Fruit fly (Drosophila melanogaster) whole organism, embryonic: ENCODE results near the gene CG6051.
A peak's percentile ranks its signal among the peaks of the same experiment; 100 is the strongest.

Experiments used
- ATbp ChIP-seq: fragments of 200-800 bp; sonication (Bioruptor generic); optimal IDR thresholded peaks from 2 replicates; lab custom pipeline; 2017; ENCODE audit warnings: missing biosample characterization, mild to moderate bottlenecking, missing genetic modification characterization, missing genetic modification reagents
- Adf1 ChIP-seq: fragments of 200-800 bp; sonication (Bioruptor generic); IDR thresholded peaks from 2 replicates; pipeline ENCODE4 v1.3.6; 2022; ENCODE audit warnings: missing biosample characterization, missing genetic modification characterization
- Bgb ChIP-seq: fragments of 200-800 bp; sonication (Bioruptor generic); IDR thresholded peaks from 2 replicates; pipeline ENCODE4 v1.3.6; 2022; ENCODE audit warnings: missing biosample characterization, missing genetic modification characterization; ENCODE audit not compliant: partially characterized antibody
- Blimp-1 ChIP-seq: fragments of 200-800 bp; sonication (Bioruptor generic); optimal IDR thresholded peaks from 3 replicates; lab custom pipeline; 2018; ENCODE audit warnings: missing biosample characterization, missing genetic modification characterization, mild to moderate bottlenecking, moderate library complexity, missing genetic modification reagents
- C15 ChIP-seq: fragments of 200-800 bp; sonication (Bioruptor generic); IDR thresholded peaks from 3 replicates; pipeline ENCODE4 v1.3.6; 2022; ENCODE audit warnings: missing biosample characterization, missing genetic modification characterization
- CG10274 ChIP-seq: fragments of 200-800 bp; sonication (Bioruptor generic); optimal IDR thresholded peaks from 3 replicates; lab custom pipeline; 2017; ENCODE audit warnings: missing biosample characterization, mild to moderate bottlenecking, missing genetic modification characterization
- CG12071 ChIP-seq: fragments of 200-800 bp; sonication (Bioruptor generic); optimal IDR thresholded peaks from 3 replicates; lab custom pipeline; 2018; ENCODE audit warnings: missing biosample characterization, mild to moderate bottlenecking, missing genetic modification characterization
- CG12219 ChIP-seq: fragments of 200-800 bp; sonication (Bioruptor generic); optimal IDR thresholded peaks from 3 replicates; lab custom pipeline; 2018; ENCODE audit warnings: missing biosample characterization, mild to moderate bottlenecking, missing genetic modification characterization
- CG12744 ChIP-seq: fragments of 200-800 bp; sonication (Bioruptor generic); optimal IDR thresholded peaks from 2 replicates; lab custom pipeline; 2016; ENCODE audit warnings: missing biosample characterization, missing genetic modification characterization
- CG13123 ChIP-seq: fragments of 200-800 bp; sonication (Bioruptor generic); optimal IDR thresholded peaks from 2 replicates; lab custom pipeline; 2016; ENCODE audit warnings: missing biosample characterization, missing genetic modification characterization
- CG13775 ChIP-seq: fragments of 200-800 bp; sonication (Bioruptor generic); optimal IDR thresholded peaks from 3 replicates; lab custom pipeline; 2017; ENCODE audit warnings: missing biosample characterization, mild to moderate bottlenecking, missing genetic modification characterization
- CG14667 ChIP-seq: fragments of 200-800 bp; sonication (Bioruptor generic); IDR thresholded peaks from 2 replicates; pipeline ENCODE4 v1.3.6; 2022; ENCODE audit warnings: missing biosample characterization, missing genetic modification characterization
- CG1529 ChIP-seq: fragments of 200-800 bp; sonication (Bioruptor generic); optimal IDR thresholded peaks from 3 replicates; lab custom pipeline; 2018; ENCODE audit warnings: missing biosample characterization, missing genetic modification characterization
- CG15479 ChIP-seq: fragments of 200-800 bp; sonication (Bioruptor generic); optimal IDR thresholded peaks from 3 replicates; lab custom pipeline; 2019; ENCODE audit warnings: missing biosample characterization, mild to moderate bottlenecking, missing genetic modification characterization, moderate library complexity
- CG2199 ChIP-seq: fragments of 200-800 bp; sonication (Bioruptor generic); IDR thresholded peaks from 3 replicates; pipeline ENCODE4 v1.3.6; 2022; ENCODE audit warnings: missing biosample characterization, missing genetic modification characterization
- CG2875 ChIP-seq: fragments of 200-800 bp; sonication (Bioruptor generic); optimal IDR thresholded peaks from 2 replicates; lab custom pipeline; 2017; ENCODE audit warnings: missing biosample characterization, mild to moderate bottlenecking, missing genetic modification characterization, missing genetic modification reagents
- CG30020 ChIP-seq: fragments of 200-800 bp; optimal IDR thresholded peaks from 2 replicates; lab custom pipeline; 2019; ENCODE audit warnings: missing biosample characterization, mild to moderate bottlenecking, missing genetic modification characterization, moderate library complexity
- CG4707 ChIP-seq: fragments of 200-800 bp; sonication (Bioruptor generic); optimal IDR thresholded peaks from 2 replicates; lab custom pipeline; 2018; ENCODE audit warnings: missing biosample characterization, mild to moderate bottlenecking, missing genetic modification characterization, moderate library complexity
- CG6654 ChIP-seq: fragments of 200-800 bp; sonication (Bioruptor generic); optimal IDR thresholded peaks from 2 replicates; lab custom pipeline; 2017; ENCODE audit warnings: missing biosample characterization, mild to moderate bottlenecking, missing genetic modification characterization
- CG6791 ChIP-seq: fragments of 200-800 bp; sonication (Bioruptor generic); IDR thresholded peaks from 3 replicates; pipeline ENCODE4 v1.3.6; 2022; ENCODE audit warnings: missing biosample characterization, missing genetic modification characterization; ENCODE audit not compliant: partially characterized antibody
- CG7357 ChIP-seq: fragments of 200-800 bp; sonication (Bioruptor generic); IDR thresholded peaks from 3 replicates; pipeline ENCODE4 v1.3.6; 2022; ENCODE audit warnings: missing biosample characterization, missing genetic modification characterization
- CG7556 ChIP-seq: fragments of 200-800 bp; sonication (Bioruptor generic); optimal IDR thresholded peaks from 2 replicates; lab custom pipeline; 2017; ENCODE audit warnings: missing biosample characterization, mild to moderate bottlenecking, missing genetic modification characterization
- CTCF ChIP-seq: fragments of 200-800 bp; sonication (Bioruptor generic); optimal IDR thresholded peaks from 2 replicates; lab custom pipeline; 2017; ENCODE audit warnings: missing biosample characterization, mild to moderate bottlenecking, missing genetic modification characterization, moderate library complexity
- Dfd ChIP-seq, 2 experiments: fragments of >200 bp; optimal IDR thresholded peaks; 2 replicates each; lab custom pipeline; 2017; ENCODE audit warnings: missing biosample characterization in 2 of 2, missing genetic modification characterization in 2 of 2
- Doc3 ChIP-seq: fragments of 200-800 bp; sonication (Bioruptor generic); IDR thresholded peaks from 3 replicates; pipeline ENCODE4 v1.3.6; 2022; ENCODE audit warnings: missing biosample characterization, missing genetic modification characterization; ENCODE audit not compliant: partially characterized antibody
- Drgx ChIP-seq: fragments of 200-800 bp; sonication (Bioruptor generic); IDR thresholded peaks from 2 replicates; pipeline ENCODE4 v1.3.6; 2022; ENCODE audit warnings: missing biosample characterization, missing genetic modification characterization
- E2f1 ChIP-seq: fragments of 200-800 bp; sonication (Bioruptor generic); IDR thresholded peaks from 2 replicates; pipeline ENCODE4 v1.3.6; 2022; ENCODE audit warnings: missing biosample characterization, missing genetic modification characterization
- Fer2 ChIP-seq: fragments of 200-800 bp; sonication (Bioruptor generic); optimal IDR thresholded peaks from 2 replicates; lab custom pipeline; 2018; ENCODE audit warnings: missing biosample characterization, mild to moderate bottlenecking, missing genetic modification characterization, moderate library complexity
- Fer3 ChIP-seq: fragments of 200-800 bp; sonication (Bioruptor generic); optimal IDR thresholded peaks from 2 replicates; lab custom pipeline; 2018; ENCODE audit warnings: missing biosample characterization, mild to moderate bottlenecking, missing genetic modification characterization, moderate library complexity
- Hr51 ChIP-seq, 2 experiments: fragments of 200-800 bp; sonication (Bioruptor generic); optimal IDR thresholded peaks; 2 replicates in 1 of 2; 3 replicates in 1 of 2; lab custom pipeline; 2016 to 2018; ENCODE audit warnings: missing biosample characterization in 2 of 2, missing genetic modification characterization in 2 of 2, mild to moderate bottlenecking in 1 of 2, moderate library complexity in 1 of 2
- Lim3 ChIP-seq: fragments of 200-800 bp; sonication (Bioruptor generic); IDR thresholded peaks from 2 replicates; pipeline ENCODE4 v1.3.6; 2022; ENCODE audit warnings: missing biosample characterization, missing genetic modification characterization
- Mad ChIP-seq: fragments of 200-800 bp; sonication (Bioruptor generic); optimal IDR thresholded peaks from 2 replicates; lab custom pipeline; 2016; ENCODE audit warnings: missing biosample characterization, missing genetic modification characterization
- Med ChIP-seq: fragments of 200-800 bp; sonication (Bioruptor generic); peaks from one replicate; lab custom pipeline; 2016; ENCODE audit warnings: missing biosample characterization, missing genetic modification characterization, mild to moderate bottlenecking, inconsistent platforms, moderate library complexity
- chinmo ChIP-seq: fragments of 200-800 bp; sonication (Bioruptor generic); IDR thresholded peaks from 4 replicates; pipeline ENCODE4 v1.3.6; 2022; ENCODE audit warnings: missing biosample characterization, missing genetic modification characterization; ENCODE audit not compliant: partially characterized antibody
- crp ChIP-seq, 2 experiments: fragments of 200-800 bp; sonication (Bioruptor generic); optimal IDR thresholded peaks; 2 replicates in 1 of 2; 3 replicates in 1 of 2; lab custom pipeline; 2017; ENCODE audit warnings: missing biosample characterization in 2 of 2, missing genetic modification characterization in 2 of 2, mild to moderate bottlenecking in 1 of 2, moderate library complexity in 1 of 2
- dan ChIP-seq: fragments of 200-800 bp; sonication (Bioruptor generic); IDR thresholded peaks from 2 replicates; pipeline ENCODE4 v1.3.6; 2022; ENCODE audit warnings: missing biosample characterization, missing genetic modification characterization
- dati ChIP-seq: fragments of 200-800 bp; sonication (Bioruptor generic); IDR thresholded peaks from 2 replicates; pipeline ENCODE4 v1.3.6; 2022; ENCODE audit warnings: missing biosample characterization, missing genetic modification characterization
- dm ChIP-seq: fragments of 200-800 bp; sonication (Bioruptor generic); optimal IDR thresholded peaks from 3 replicates; lab custom pipeline; 2016; ENCODE audit warnings: missing biosample characterization, missing genetic modification characterization
- ems ChIP-seq: fragments of 200-800 bp; sonication (Bioruptor generic); optimal IDR thresholded peaks from 3 replicates; lab custom pipeline; 2016; ENCODE audit warnings: missing biosample characterization, missing genetic modification characterization
- gem ChIP-seq: fragments of 200-800 bp; sonication (Bioruptor generic); optimal IDR thresholded peaks from 2 replicates; lab custom pipeline; 2019; ENCODE audit warnings: missing biosample characterization, mild to moderate bottlenecking, missing genetic modification characterization, moderate library complexity
- lbe ChIP-seq: fragments of 200-800 bp; sonication (Bioruptor generic); optimal IDR thresholded peaks from 2 replicates; lab custom pipeline; 2016; ENCODE audit warnings: missing biosample characterization, mild to moderate bottlenecking, missing genetic modification characterization
- nom ChIP-seq: fragments of 200-800 bp; sonication (Bioruptor generic); optimal IDR thresholded peaks from 2 replicates; lab custom pipeline; 2017; ENCODE audit warnings: missing biosample characterization, missing genetic modification characterization, mild to moderate bottlenecking, moderate library complexity, missing genetic modification reagents
- phol ChIP-seq: fragments of 200-800 bp; sonication (Bioruptor generic); optimal IDR thresholded peaks from 3 replicates; lab custom pipeline; 2018; ENCODE audit warnings: missing biosample characterization, mild to moderate bottlenecking, missing genetic modification characterization, moderate library complexity
- ro ChIP-seq: fragments of 200-800 bp; sonication (Bioruptor generic); IDR thresholded peaks from 2 replicates; pipeline ENCODE4 v1.3.6; 2022; ENCODE audit warnings: missing biosample characterization, missing genetic modification characterization
- sens ChIP-seq: fragments of 200-800 bp; sonication (Bioruptor generic); peaks from one replicate; lab custom pipeline; 2016; ENCODE audit warnings: missing biosample characterization, missing genetic modification characterization
- trh ChIP-seq: fragments of 200-800 bp; sonication (Bioruptor generic); optimal IDR thresholded peaks from 2 replicates; lab custom pipeline; 2016; ENCODE audit warnings: missing biosample characterization, missing genetic modification characterization

Gene CG6051

dm6 chr3R:27087549-27087948 lies 63.3 kb downstream of the CG6051 start, which contains the start of gene Cpr97Ea:
TSS of gene Cpr97Ea (minus strand) at chr3R:27087778.
- TF ChIP-seq Lim3 (GFP tag; lab: Robert Waterston, UW): no peak
- no peak for TF ChIP-seq CG6654 (GFP tag; lab: Kevin White, UChicago)
- TF ChIP-seq CG7357 (GFP tag; lab: Robert Waterston, UW): no peak
- no peak for TF ChIP-seq Drgx
- TF ChIP-seq ems: no peak
- no peak for TF ChIP-seq dm (GFP tag; lab: Kevin White, UChicago)
- TF ChIP-seq Med: no peak
- no peak for TF ChIP-seq C15 (GFP tag; lab: Robert Waterston, UW)
- TF ChIP-seq CG13775 (GFP tag; lab: Kevin White, UChicago): no peak
- TF ChIP-seq ATbp (GFP tag; lab: Kevin White, UChicago): no peak
- TF ChIP-seq gem (tag; lab: Kevin White, UChicago): no peak
- TF ChIP-seq Doc3 (GFP tag; lab: Robert Waterston, UW): no peak
- TF ChIP-seq CG12071 (GFP tag; lab: Kevin White, UChicago): no peak

- TF ChIP-seq Drgx: peak; percentile 32; the same call in 1 of the 2 replicates
- no peak for TF ChIP-seq CG15479
- peak; percentile 40 for TF ChIP-seq nom (GFP tag; lab: Kevin White, UChicago)
- TF ChIP-seq Lim3 (GFP tag; lab: Robert Waterston, UW): no peak
- no peak for TF ChIP-seq Adf1 (GFP tag; lab: Robert Waterston, UW)
- no peak for TF ChIP-seq Dfd (GFP tag; optimal IDR thresholded peaks at IDR 0.05; lab: Kevin White, UChicago)
Observed at dm6 chr3R:27084528-27085052, 66.3 kb downstream of the CG6051 start.

DNA sequence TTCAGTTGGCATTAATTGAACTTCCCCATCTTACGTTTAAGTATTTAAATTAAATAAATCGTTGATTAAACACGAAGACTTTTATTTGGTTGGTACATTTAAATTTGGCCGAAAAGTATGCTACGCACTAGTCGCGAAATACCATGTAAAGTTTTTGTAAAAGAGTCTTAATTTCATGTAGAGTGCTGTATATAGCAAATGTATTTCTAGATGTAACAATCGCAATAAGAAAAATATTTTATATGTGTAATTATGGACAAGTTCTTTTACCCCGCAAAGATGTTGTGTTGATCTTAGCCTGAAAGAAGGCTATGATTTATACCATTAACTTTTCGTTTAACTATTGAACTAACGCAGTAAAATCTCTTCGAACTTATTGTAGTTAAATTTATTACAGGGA lies 68.1 kb downstream of the CG6051 start:
- TF ChIP-seq sens (peak; percentile 50), Bgb (GFP tag; lab: Robert Waterston, UW) (peak; percentile 62), Hr51 (GFP tag; optimal IDR thresholded peaks at IDR 0.05; lab: Kevin White, UChicago) (no peak), CTCF (GFP tag; lab: Kevin White, UChicago) (peak; percentile 80), CG6791 (peak; percentile 58; the same call in 2 of the 3 replicates), CG2199 (GFP tag; lab: Robert Waterston, UW) (0 out of 3 replicates have a peak, but pooled peaks have one; percentile 35), chinmo (GFP tag; lab: Robert Waterston, UW) (0 out of 4 replicates have a peak, but pooled peaks have one; percentile 34), lbe (GFP tag; lab: Kevin White, UChicago) (no peak)

dm6 chr3R:27076618-27077017 lies 74.3 kb downstream of the CG6051 start:
- no peak for TF ChIP-seq CG1529
- TF ChIP-seq CTCF (GFP tag; lab: Kevin White, UChicago): no peak
- no peak for TF ChIP-seq Mad (GFP tag; lab: Kevin White, UChicago)
- TF ChIP-seq CG7556 (GFP tag; lab: Kevin White, UChicago): no peak
- TF ChIP-seq CG2875 (GFP tag; lab: Kevin White, UChicago): no peak
- TF ChIP-seq dan (GFP tag; lab: Robert Waterston, UW): no peak
- no peak for TF ChIP-seq crp (GFP tag; optimal IDR thresholded peaks at IDR 0.05; lab: Kevin White, UChicago)
- no peak for TF ChIP-seq CG12219
- no peak for TF ChIP-seq Fer3 (tag; lab: Kevin White, UChicago)
- TF ChIP-seq CG6791: no peak
- TF ChIP-seq Blimp-1: peak; percentile 94
- TF ChIP-seq phol (tag; lab: Kevin White, UChicago): no peak
- TF ChIP-seq CG10274 (GFP tag; lab: Kevin White, UChicago): no peak
- TF ChIP-seq CG30020 (tag; lab: Kevin White, UChicago): no peak
- TF ChIP-seq CG4707 (GFP tag; lab: Kevin White, UChicago): no peak
- TF ChIP-seq E2f1 (GFP tag; lab: Robert Waterston, UW): no peak
- no peak for TF ChIP-seq trh
- no peak for TF ChIP-seq dati
- no peak for TF ChIP-seq CG12744
- no peak for TF ChIP-seq CG13123
- no peak for TF ChIP-seq ro (GFP tag; lab: Robert Waterston, UW)
- no peak for TF ChIP-seq Fer2 (tag; lab: Kevin White, UChicago)
- no peak for TF ChIP-seq CG14667 (GFP tag; lab: Robert Waterston, UW)
